Worm (Caenorhabditis elegans) whole organism, young adult: ENCODE results near the gene apn-1.
A peak's percentile ranks its signal among the peaks of the same experiment; 100 is the strongest.

Source experiments
- B0019.2 ChIP-seq: fragments of 200-800 bp; sonication (Bioruptor generic); conservative IDR thresholded peaks from 2 replicates; pipeline ENCODE4 v1.3.6; 2022; ENCODE audit warnings: missing genetic modification reagents, missing genetic modification characterization, missing compliant biosample characterization
- B0261.1 ChIP-seq: sonication (generic microtip); optimal IDR thresholded peaks from 2 replicates; lab custom pipeline; 2016; ENCODE audit warnings: mild to moderate bottlenecking, missing genetic modification characterization, moderate library complexity, missing compliant biosample characterization
- C06A6.2 ChIP-seq: fragments of 200-800 bp; sonication (Bioruptor generic); conservative IDR thresholded peaks from 2 replicates; pipeline ENCODE4 v1.3.6; 2022; ENCODE audit warnings: missing genetic modification characterization, missing compliant biosample characterization
- F10E7.11 ChIP-seq: sonication (generic microtip); optimal IDR thresholded peaks from 2 replicates; lab custom pipeline; 2017; ENCODE audit warnings: mild to moderate bottlenecking, missing genetic modification characterization, moderate library complexity, missing compliant biosample characterization
- F23B12.7 ChIP-seq: sonication (generic microtip); optimal IDR thresholded peaks from 2 replicates; lab custom pipeline; 2017; ENCODE audit warnings: missing genetic modification characterization, mild to moderate bottlenecking, missing compliant biosample characterization, antibody characterized with exemption, moderate library complexity; ENCODE audit not compliant: insufficient read depth
- F37B4.10 ChIP-seq: fragments of 200-800 bp; sonication (Bioruptor generic); IDR thresholded peaks from 2 replicates; pipeline ENCODE4 v1.3.6; 2022; ENCODE audit warnings: missing genetic modification characterization, missing compliant biosample characterization
- F57C9.4 ChIP-seq: sonication (generic microtip); optimal IDR thresholded peaks from 2 replicates; lab custom pipeline; 2017; ENCODE audit warnings: mild to moderate bottlenecking, missing genetic modification characterization, missing compliant biosample characterization
- K12H6.12 ChIP-seq: fragments of 200-800 bp; sonication (Bioruptor generic); optimal IDR thresholded peaks from 2 replicates; lab custom pipeline; 2018; ENCODE audit warnings: mild to moderate bottlenecking, missing genetic modification characterization, missing compliant biosample characterization
- T07F8.4 ChIP-seq: sonication (generic microtip); optimal IDR thresholded peaks from 2 replicates; lab custom pipeline; 2016; ENCODE audit warnings: mild to moderate bottlenecking, missing genetic modification characterization, moderate library complexity, missing compliant biosample characterization
- Y53F4B.3 ChIP-seq: fragments of 200-800 bp; sonication (Bioruptor generic); IDR thresholded peaks from 2 replicates; pipeline ENCODE4 v1.3.6; 2022; ENCODE audit warnings: missing genetic modification reagents, missing genetic modification characterization, missing compliant biosample characterization
- Y53G8AR.9 ChIP-seq: fragments of 200-800 bp; sonication (Bioruptor generic); conservative IDR thresholded peaks from 2 replicates; pipeline ENCODE4 v1.3.6; 2022; ENCODE audit warnings: missing genetic modification reagents, missing genetic modification characterization, missing compliant biosample characterization
- Y67H2A.10 ChIP-seq: fragments of 200-800 bp; sonication (Bioruptor generic); conservative IDR thresholded peaks from 2 replicates; pipeline ENCODE4 v1.3.6; 2022; ENCODE audit warnings: missing genetic modification reagents, missing genetic modification characterization, missing compliant biosample characterization
- Y95B8A.8 ChIP-seq: fragments of 200-800 bp; sonication (Bioruptor generic); IDR thresholded peaks from 2 replicates; pipeline ENCODE4 v1.3.6; 2022; ENCODE audit warnings: missing genetic modification reagents, missing genetic modification characterization, missing compliant biosample characterization
- atf-7 ChIP-seq: sonication (generic microtip); optimal IDR thresholded peaks from 2 replicates; lab custom pipeline; 2017; ENCODE audit warnings: mild to moderate bottlenecking, missing genetic modification characterization, missing compliant biosample characterization
- bed-1 ChIP-seq: fragments of 200-800 bp; sonication (Bioruptor generic); IDR thresholded peaks from 2 replicates; pipeline ENCODE4 v1.3.6; 2022; ENCODE audit warnings: missing genetic modification reagents, missing genetic modification characterization, missing compliant biosample characterization
- ccch-3 ChIP-seq: fragments of 200-800 bp; sonication (Bioruptor generic); optimal IDR thresholded peaks from 2 replicates; lab custom pipeline; 2018; ENCODE audit warnings: mild to moderate bottlenecking, missing genetic modification characterization, missing compliant biosample characterization
- ceh-27 ChIP-seq: fragments of 200-800 bp; sonication (Bioruptor generic); optimal IDR thresholded peaks from 2 replicates; lab custom pipeline; 2018; ENCODE audit warnings: mild to moderate bottlenecking, missing genetic modification characterization, moderate library complexity, missing compliant biosample characterization
- ceh-40 ChIP-seq: fragments of 200-800 bp; sonication (Bioruptor generic); IDR thresholded peaks from 2 replicates; pipeline ENCODE4 v1.3.6; 2022; ENCODE audit warnings: missing genetic modification characterization, missing compliant biosample characterization
- ceh-58 ChIP-seq: fragments of 200-800 bp; sonication (Bioruptor generic); IDR thresholded peaks from 2 replicates; pipeline ENCODE4 v1.3.6; 2022; ENCODE audit warnings: missing genetic modification characterization, missing compliant biosample characterization
- ceh-79 ChIP-seq: sonication (generic microtip); optimal IDR thresholded peaks from 2 replicates; lab custom pipeline; 2017; ENCODE audit warnings: mild to moderate bottlenecking, missing genetic modification characterization, missing compliant biosample characterization
- ceh-91 ChIP-seq: fragments of 200-800 bp; sonication (Bioruptor generic); IDR thresholded peaks from 2 replicates; pipeline ENCODE4 v1.3.6; 2022; ENCODE audit warnings: missing genetic modification reagents, missing genetic modification characterization, missing compliant biosample characterization
- chd-7 ChIP-seq: sonication (generic microtip); optimal IDR thresholded peaks from 2 replicates; lab custom pipeline; 2016; ENCODE audit warnings: mild to moderate bottlenecking, missing genetic modification characterization, moderate library complexity, missing compliant biosample characterization
- dpff-1 ChIP-seq: sonication (generic microtip); optimal IDR thresholded peaks from 2 replicates; lab custom pipeline; 2017; ENCODE audit warnings: mild to moderate bottlenecking, missing genetic modification characterization, missing compliant biosample characterization
- dpl-1 ChIP-seq: fragments of 150-350 bp; optimal IDR thresholded peaks from 2 replicates; lab custom pipeline; 2014; ENCODE audit warnings: missing biosample characterization, missing genetic modification reagents, missing genetic modification characterization
- egl-18 ChIP-seq: fragments of 200-800 bp; sonication (Bioruptor generic); IDR thresholded peaks from 2 replicates; pipeline ENCODE4 v1.3.6; 2022; ENCODE audit warnings: missing genetic modification reagents, missing genetic modification characterization, missing compliant biosample characterization
- egl-44 ChIP-seq: fragments of 200-800 bp; sonication (Bioruptor generic); IDR thresholded peaks from 2 replicates; pipeline ENCODE4 v1.3.6; 2022; ENCODE audit warnings: missing genetic modification reagents, missing genetic modification characterization, missing compliant biosample characterization
- let-607 ChIP-seq, 2 experiments: fragments of 200-800 bp in 1 of 2; sonication (Bioruptor generic) in 1 of 2; sonication (generic microtip) in 1 of 2; optimal IDR thresholded peaks; 2 replicates each; lab custom pipeline; 2016 to 2018; ENCODE audit warnings: mild to moderate bottlenecking in 2 of 2, missing compliant biosample characterization in 2 of 2, missing genetic modification characterization in 2 of 2, moderate library complexity in 2 of 2, missing genotype in 1 of 2
- lsl-1 ChIP-seq: fragments of 200-800 bp; sonication (Bioruptor generic); optimal IDR thresholded peaks from 2 replicates; lab custom pipeline; 2018; ENCODE audit warnings: mild to moderate bottlenecking, missing genetic modification characterization, moderate library complexity, missing compliant biosample characterization
- madf-3 ChIP-seq: fragments of 200-800 bp; sonication (Bioruptor generic); IDR thresholded peaks from 2 replicates; pipeline ENCODE4 v1.3.6; 2022; ENCODE audit warnings: missing genetic modification reagents, missing genetic modification characterization, missing compliant biosample characterization
- madf-6 ChIP-seq: fragments of 200-800 bp; sonication (Bioruptor generic); IDR thresholded peaks from 2 replicates; pipeline ENCODE4 v1.3.6; 2022; ENCODE audit warnings: missing genetic modification reagents, missing genetic modification characterization, missing compliant biosample characterization
- mcd-1 ChIP-seq: fragments of 200-800 bp; sonication (Bioruptor generic); IDR thresholded peaks from 2 replicates; pipeline ENCODE4 v1.3.6; 2022; ENCODE audit warnings: missing genetic modification reagents, missing genetic modification characterization, missing compliant biosample characterization
- nfya-1 ChIP-seq: sonication (generic microtip); optimal IDR thresholded peaks from 2 replicates; lab custom pipeline; 2017; ENCODE audit warnings: antibody characterized with exemption, missing compliant biosample characterization, missing genetic modification characterization, borderline replicate concordance; ENCODE audit not compliant: insufficient read depth
- nfya-2 ChIP-seq: fragments of 200-800 bp; sonication (Bioruptor generic); IDR thresholded peaks from 2 replicates; pipeline ENCODE4 v1.3.6; 2022; ENCODE audit warnings: missing genetic modification reagents, missing genetic modification characterization, missing compliant biosample characterization
- nhr-179 ChIP-seq: sonication (generic microtip); optimal IDR thresholded peaks from 2 replicates; lab custom pipeline; 2016; ENCODE audit warnings: mild to moderate bottlenecking, missing genetic modification characterization, missing compliant biosample characterization
- pbrm-1 ChIP-seq: fragments of 200-800 bp; sonication (Bioruptor generic); IDR thresholded peaks from 2 replicates; pipeline ENCODE4 v1.3.6; 2022; ENCODE audit warnings: missing genetic modification reagents, missing genetic modification characterization, missing compliant biosample characterization
- pha-4 ChIP-seq: fragments of 150-350 bp; sonication (generic microtip); optimal IDR thresholded peaks from 2 replicates; lab custom pipeline; 2014; ENCODE audit warnings: missing biosample characterization, missing genetic modification reagents, missing genetic modification characterization
- rcor-1 ChIP-seq: fragments of 200-800 bp; sonication (Bioruptor generic); IDR thresholded peaks from 2 replicates; pipeline ENCODE4 v1.3.6; 2022; ENCODE audit warnings: missing genetic modification reagents, missing genetic modification characterization, missing compliant biosample characterization
- sea-2 ChIP-seq: fragments of 200-800 bp; sonication (Bioruptor generic); IDR thresholded peaks from 2 replicates; pipeline ENCODE4 v1.3.6; 2022; ENCODE audit warnings: missing genetic modification characterization, missing compliant biosample characterization
- snpc-1.1 ChIP-seq: sonication (generic microtip); optimal IDR thresholded peaks from 2 replicates; lab custom pipeline; 2017; ENCODE audit warnings: missing genetic modification characterization, mild to moderate bottlenecking, missing compliant biosample characterization, antibody characterized with exemption, moderate library complexity, missing genotype, missing genetic modification reagents; ENCODE audit not compliant: insufficient read depth
- snpc-4 ChIP-seq, 5 experiments: fragments of 150-350 bp in 1 of 5; sonication (generic microtip) in 4 of 5; optimal IDR thresholded peaks; 2 replicates each; lab custom pipeline; 2014 to 2018; ENCODE audit warnings: missing genetic modification characterization in 5 of 5, missing biosample characterization in 3 of 5, antibody characterized with exemption in 2 of 5, mild to moderate bottlenecking in 2 of 5, missing compliant biosample characterization in 2 of 5, missing genotype in 2 of 5, moderate library complexity in 2 of 5, missing genetic modification reagents in 1 of 5
- tbx-9 ChIP-seq: sonication (generic microtip); optimal IDR thresholded peaks from 2 replicates; lab custom pipeline; 2016; ENCODE audit warnings: borderline replicate concordance, missing genetic modification characterization, inconsistent platforms, missing compliant biosample characterization
- unc-62 ChIP-seq: fragments of 150-350 bp; optimal IDR thresholded peaks from 2 replicates; lab custom pipeline; 2014; ENCODE audit warnings: missing biosample characterization, missing genetic modification reagents, missing genetic modification characterization
- xnd-1 ChIP-seq: sonication (generic microtip); optimal IDR thresholded peaks from 2 replicates; lab custom pipeline; 2016; ENCODE audit warnings: missing genotype, missing genetic modification reagents, missing genetic modification characterization, missing compliant biosample characterization
- ztf-18 ChIP-seq: sonication (generic microtip); optimal IDR thresholded peaks from 2 replicates; lab custom pipeline; 2016; ENCODE audit warnings: missing genotype, mild to moderate bottlenecking, missing genetic modification characterization, missing compliant biosample characterization
- ztf-28 ChIP-seq: fragments of 200-800 bp; sonication (Bioruptor generic); IDR thresholded peaks from 2 replicates; pipeline ENCODE4 v1.3.6; 2022; ENCODE audit warnings: missing genetic modification reagents, missing genetic modification characterization, missing compliant biosample characterization
- ztf-3 ChIP-seq: fragments of 200-800 bp; sonication (Bioruptor generic); optimal IDR thresholded peaks from 2 replicates; lab custom pipeline; 2018; ENCODE audit warnings: mild to moderate bottlenecking, missing genetic modification characterization, missing compliant biosample characterization

The apn-1 gene

DNA sequence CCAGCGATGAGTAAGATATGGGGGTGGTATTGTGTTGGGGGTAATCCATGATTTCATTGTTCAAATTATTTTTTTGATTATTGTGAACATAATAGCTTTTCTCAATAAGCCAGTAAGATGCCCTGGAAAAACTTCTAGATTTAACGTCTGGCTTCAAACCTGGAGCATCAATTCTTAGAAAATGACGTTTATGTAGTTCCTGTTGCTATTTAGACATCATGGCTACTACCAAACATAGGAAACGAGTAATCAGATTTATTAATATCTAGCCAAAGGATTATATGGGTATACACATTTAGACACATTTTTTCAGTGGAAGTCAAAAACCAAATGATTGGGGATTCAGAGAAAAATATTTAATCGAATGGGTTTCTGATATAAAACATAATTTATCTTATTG is 12.2 kb downstream of the apn-1 start:
- TF ChIP-seq bed-1 (GFP tag; lab: Robert Waterston, UW): no peak
- no peak for TF ChIP-seq pha-4 (tag; lab: Kevin White, UChicago)
- TF ChIP-seq ztf-28: no peak
- no peak for TF ChIP-seq F10E7.11 (tag; lab: Kevin White, UChicago)

DNA sequence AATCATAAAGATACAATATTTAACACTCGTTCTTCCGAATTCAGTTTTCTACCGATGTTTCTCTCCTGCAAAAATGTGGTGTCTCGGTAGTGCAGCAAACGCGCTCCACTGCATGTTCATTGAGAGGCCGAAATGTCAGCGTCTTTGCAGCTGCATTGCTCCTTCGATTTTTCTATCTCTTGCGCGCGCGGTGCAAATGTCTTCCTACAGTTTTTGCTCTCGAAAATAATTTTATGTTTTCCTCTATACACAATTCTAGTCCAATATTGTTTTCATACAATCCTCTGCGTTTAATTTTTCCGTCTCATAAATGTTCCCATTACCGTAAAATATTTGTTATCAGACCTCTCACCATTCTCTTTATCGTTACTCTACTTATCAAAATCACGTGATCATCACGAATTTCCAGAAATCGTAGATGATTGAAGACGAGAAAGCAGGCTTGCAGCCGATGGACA is 15.0 kb downstream of the apn-1 start, which contains the start of gene ufd-2:
TSS of gene ufd-2 (plus strand) at position 408 of the 458 bp plus-strand sequence.
- 0 out of 2 replicates have a peak, but pooled peaks have one; percentile 62 for TF ChIP-seq ceh-91 (GFP tag; lab: Robert Waterston, UW)
- no peak for TF ChIP-seq chd-7
- TF ChIP-seq Y67H2A.10 (GFP tag; lab: Robert Waterston, UW): no peak
- no peak for TF ChIP-seq F10E7.11 (tag; lab: Kevin White, UChicago)
- no peak for TF ChIP-seq Y53G8AR.9 (GFP tag; lab: Robert Waterston, UW)
- peak; percentile 94 for TF ChIP-seq mcd-1 (GFP tag; lab: Robert Waterston, UW)
- peak; percentile 46 for TF ChIP-seq K12H6.12 (tag; lab: Kevin White, UChicago)
- no peak for TF ChIP-seq egl-18 (GFP tag; lab: Robert Waterston, UW)
- TF ChIP-seq sea-2 (GFP tag; lab: Robert Waterston, UW): no peak
- TF ChIP-seq Y53F4B.3: no peak
- TF ChIP-seq C06A6.2 (GFP tag; lab: Robert Waterston, UW): no peak
- no peak for TF ChIP-seq ceh-40 (GFP tag; lab: Robert Waterston, UW)
- TF ChIP-seq F37B4.10: no peak
- no peak for TF ChIP-seq madf-6 (GFP tag; lab: Robert Waterston, UW)
- peak in 1 of 2 experiments; percentile 17 for TF ChIP-seq let-607 (tag; optimal IDR thresholded peaks at IDR 0.05; lab: Kevin White, UChicago)
- TF ChIP-seq nfya-2: no peak
- no peak for TF ChIP-seq snpc-4 (GFP tag; optimal IDR thresholded peaks at IDR 0.05; lab: Kevin White, UChicago)
- peak in 2 of 4 experiments; percentile 22 to 25 for TF ChIP-seq snpc-4 (tag; optimal IDR thresholded peaks at IDR 0.05; lab: Kevin White, UChicago)
- TF ChIP-seq pha-4 (tag; lab: Kevin White, UChicago): no peak
- peak; percentile 48 for TF ChIP-seq dpl-1 (GFP tag; lab: Kevin White, UChicago)
- TF ChIP-seq B0019.2 (GFP tag; lab: Robert Waterston, UW): no peak
- TF ChIP-seq madf-3 (GFP tag; lab: Robert Waterston, UW): no peak
- no peak for TF ChIP-seq pbrm-1 (GFP tag; lab: Robert Waterston, UW)
- TF ChIP-seq ceh-58: no peak
- TF ChIP-seq ztf-3 (GFP tag; lab: Kevin White, UChicago): no peak
- no peak for TF ChIP-seq ceh-79 (tag; lab: Kevin White, UChicago)
- TF ChIP-seq atf-7: no peak
- no peak for TF ChIP-seq unc-62 (GFP tag; lab: Kevin White, UChicago)
- no peak for TF ChIP-seq F57C9.4 (tag; lab: Kevin White, UChicago)
- TF ChIP-seq T07F8.4: no peak
- no peak for TF ChIP-seq snpc-1.1 (tag; lab: Kevin White, UChicago)
- TF ChIP-seq nhr-179: no peak
- TF ChIP-seq ccch-3 (GFP tag; lab: Kevin White, UChicago): no peak
- no peak for TF ChIP-seq dpff-1 (tag; lab: Kevin White, UChicago)
- TF ChIP-seq ztf-18: peak; percentile 80
- TF ChIP-seq lsl-1 (GFP tag; lab: Kevin White, UChicago): peak; percentile 64
- TF ChIP-seq Y95B8A.8 (GFP tag; lab: Robert Waterston, UW): no peak
- TF ChIP-seq tbx-9 (tag; lab: Kevin White, UChicago): no peak
- TF ChIP-seq xnd-1 (tag; lab: Kevin White, UChicago): peak; percentile 22
- peak; percentile 87 for TF ChIP-seq F23B12.7
- no peak for TF ChIP-seq B0261.1 (tag; lab: Kevin White, UChicago)
- no peak for TF ChIP-seq nfya-1 (tag; lab: Kevin White, UChicago)
- TF ChIP-seq egl-44 (GFP tag; lab: Robert Waterston, UW): no peak
- no peak for TF ChIP-seq ceh-27 (GFP tag; lab: Kevin White, UChicago)
- TF ChIP-seq rcor-1: 0 out of 2 replicates have a peak, but pooled peaks have one; percentile 64
